Fruit fly (Drosophila melanogaster) whole organism, wandering third instar larva: ENCODE results near the gene CG11997.

Source experiments
- Dfd ChIP-seq: fragments of >200 bp; optimal IDR thresholded peaks from 2 replicates; lab custom pipeline; 2017; ENCODE audit warnings: missing biosample characterization, missing genetic modification characterization
- Hr78 ChIP-seq: fragments of >200 bp; optimal IDR thresholded peaks from 2 replicates; lab custom pipeline; 2017; ENCODE audit warnings: missing biosample characterization, missing genetic modification characterization
- br ChIP-seq: fragments of 200-800 bp; sonication (Bioruptor generic); optimal IDR thresholded peaks from 2 replicates; lab custom pipeline; 2016; ENCODE audit warnings: missing biosample characterization, missing genetic modification characterization
- dsf ChIP-seq: sonication (Bioruptor generic); optimal IDR thresholded peaks from 2 replicates; lab custom pipeline; 2016; ENCODE audit warnings: missing biosample characterization, missing genetic modification characterization, borderline replicate concordance
- fru ChIP-seq: fragments of 200-800 bp; sonication (Bioruptor generic); optimal IDR thresholded peaks from 3 replicates; lab custom pipeline; 2016; ENCODE audit warnings: missing biosample characterization, mild to moderate bottlenecking, missing genetic modification characterization
- h ChIP-seq: fragments of 200-800 bp; sonication (Bioruptor generic); optimal IDR thresholded peaks from 3 replicates; lab custom pipeline; 2016; ENCODE audit warnings: missing biosample characterization, mild to moderate bottlenecking, missing genetic modification characterization
- sv ChIP-seq: fragments of 200-800 bp; sonication (Bioruptor generic); optimal IDR thresholded peaks from 3 replicates; lab custom pipeline; 2016; ENCODE audit warnings: missing biosample characterization, missing genetic modification characterization

DNA sequence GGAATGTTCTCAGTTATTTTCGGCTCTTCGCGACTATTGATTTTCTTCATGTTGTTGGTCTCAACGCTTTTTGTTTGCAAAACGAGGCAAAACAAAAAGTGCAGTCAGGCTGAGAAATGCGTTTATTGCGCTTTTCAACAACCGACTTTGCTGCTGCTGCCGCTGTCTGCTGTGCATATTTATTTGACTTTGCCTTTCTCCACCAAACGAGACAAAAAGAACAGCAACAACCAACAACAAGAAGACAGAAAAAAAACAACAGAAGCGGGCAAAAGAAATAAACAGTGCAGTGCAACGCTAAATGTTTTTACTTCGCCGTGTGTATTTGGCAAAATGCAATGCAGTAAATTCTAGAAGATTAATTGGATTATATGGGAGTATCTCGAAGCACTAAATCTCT, 45.0 kb downstream of the CG11997 start:
- TF ChIP-seq fru (GFP tag; lab: Kevin White, UChicago) = no peak
- TF ChIP-seq h (GFP tag; lab: Kevin White, UChicago) = no peak
- TF ChIP-seq Dfd (GFP tag; lab: Kevin White, UChicago) = no peak
- TF ChIP-seq br (GFP tag; lab: Kevin White, UChicago) = no peak
- no peak for TF ChIP-seq dsf
- no peak for TF ChIP-seq Hr78 (GFP tag; lab: Kevin White, UChicago)
- no peak for TF ChIP-seq sv (GFP tag; lab: Kevin White, UChicago)
